Fruit fly (Drosophila melanogaster) whole organism, embryonic: ENCODE measurements around the gene CG7367.

ENCODE experiments used
- CG10959 ChIP-seq: fragments of 200-800 bp; sonication (Bioruptor generic); IDR thresholded peaks from 2 replicates; pipeline ENCODE4 v1.3.6; 2022; ENCODE audit warnings: missing biosample characterization, missing genetic modification characterization
- CG11504 ChIP-seq: fragments of 200-800 bp; sonication (Bioruptor generic); optimal IDR thresholded peaks from 3 replicates; lab custom pipeline; 2019; ENCODE audit warnings: missing biosample characterization, mild to moderate bottlenecking, missing genetic modification characterization, moderate library complexity
- CG12299 ChIP-seq: fragments of 200-800 bp; sonication (Bioruptor generic); optimal IDR thresholded peaks from 2 replicates; lab custom pipeline; 2018; ENCODE audit warnings: missing biosample characterization, mild to moderate bottlenecking, missing genetic modification characterization
- CG12942 ChIP-seq: fragments of 200-800 bp; sonication (Bioruptor generic); optimal IDR thresholded peaks from 3 replicates; lab custom pipeline; 2016; ENCODE audit warnings: missing biosample characterization, missing genetic modification characterization
- CG13287 ChIP-seq: fragments of 200-800 bp; sonication (Bioruptor generic); IDR thresholded peaks from 2 replicates; pipeline ENCODE4 v1.3.6; 2022; ENCODE audit warnings: missing biosample characterization, missing genetic modification characterization; ENCODE audit not compliant: partially characterized antibody
- CG1529 ChIP-seq: fragments of 200-800 bp; sonication (Bioruptor generic); optimal IDR thresholded peaks from 3 replicates; lab custom pipeline; 2018; ENCODE audit warnings: missing biosample characterization, missing genetic modification characterization
- CG15514 ChIP-seq: fragments of 200-800 bp; sonication (Bioruptor generic); optimal IDR thresholded peaks from 3 replicates; lab custom pipeline; 2017; ENCODE audit warnings: missing biosample characterization, missing genetic modification characterization, mild to moderate bottlenecking, moderate library complexity, missing genetic modification reagents
- CG16815 ChIP-seq: fragments of 200-800 bp; sonication (Bioruptor generic); optimal IDR thresholded peaks from 3 replicates; lab custom pipeline; 2017; ENCODE audit warnings: missing biosample characterization, mild to moderate bottlenecking, missing genetic modification characterization
- CG17912 ChIP-seq: fragments of 200-800 bp; sonication (Bioruptor generic); optimal IDR thresholded peaks from 2 replicates; lab custom pipeline; 2018; ENCODE audit warnings: missing biosample characterization, mild to moderate bottlenecking, missing genetic modification characterization
- CG1792 ChIP-seq: fragments of 200-800 bp; sonication (Bioruptor generic); optimal IDR thresholded peaks from 2 replicates; lab custom pipeline; 2016; ENCODE audit warnings: missing biosample characterization, missing genetic modification characterization
- CG18764 ChIP-seq: fragments of 200-800 bp; sonication (Bioruptor generic); optimal IDR thresholded peaks from 3 replicates; lab custom pipeline; 2016; ENCODE audit warnings: missing biosample characterization, missing genetic modification characterization
- CG2712 ChIP-seq: fragments of 200-800 bp; optimal IDR thresholded peaks from 3 replicates; lab custom pipeline; 2019; ENCODE audit warnings: missing biosample characterization, mild to moderate bottlenecking, missing genetic modification characterization, moderate library complexity
- CG2889 ChIP-seq: fragments of 200-800 bp; sonication (Bioruptor generic); IDR thresholded peaks from 3 replicates; pipeline ENCODE4 v1.3.6; 2022; ENCODE audit warnings: missing biosample characterization, missing genetic modification characterization
- CG30403 ChIP-seq: fragments of 200-800 bp; sonication (Bioruptor generic); optimal IDR thresholded peaks from 3 replicates; lab custom pipeline; 2016; ENCODE audit warnings: missing biosample characterization, missing genetic modification characterization
- CG31388 ChIP-seq: fragments of 200-800 bp; sonication (Bioruptor generic); optimal IDR thresholded peaks from 2 replicates; lab custom pipeline; 2016; ENCODE audit warnings: missing biosample characterization, missing genetic modification characterization
- CG32532 ChIP-seq: fragments of 200-800 bp; sonication (Bioruptor generic); IDR thresholded peaks from 2 replicates; pipeline ENCODE4 v1.3.6; 2022; ENCODE audit warnings: missing biosample characterization, missing genetic modification characterization
- CG33213 ChIP-seq: fragments of 200-800 bp; sonication (Bioruptor generic); optimal IDR thresholded peaks from 3 replicates; lab custom pipeline; 2016; ENCODE audit warnings: missing biosample characterization, missing genetic modification characterization
- CG43689 ChIP-seq: fragments of 200-800 bp; sonication (Bioruptor generic); IDR thresholded peaks from 2 replicates; pipeline ENCODE4 v1.3.6; 2022; ENCODE audit warnings: missing biosample characterization, missing genetic modification characterization
- CG6254 ChIP-seq: fragments of 200-800 bp; sonication (Bioruptor generic); optimal IDR thresholded peaks from 3 replicates; lab custom pipeline; 2017; ENCODE audit warnings: mild to moderate bottlenecking, missing biosample characterization, missing genetic modification reagents, missing genetic modification characterization
- CG6689 ChIP-seq: fragments of 200-800 bp; sonication (Bioruptor generic); IDR thresholded peaks from 2 replicates; pipeline ENCODE4 v1.3.6; 2022; ENCODE audit warnings: missing biosample characterization, missing genetic modification characterization
- CG7745 ChIP-seq: fragments of 200-800 bp; sonication (Bioruptor generic); optimal IDR thresholded peaks from 2 replicates; lab custom pipeline; 2018; ENCODE audit warnings: missing biosample characterization, mild to moderate bottlenecking, missing genetic modification characterization, moderate library complexity
- CG7928 ChIP-seq: fragments of 200-800 bp; sonication (Bioruptor generic); optimal IDR thresholded peaks from 2 replicates; lab custom pipeline; 2017; ENCODE audit warnings: missing biosample characterization, mild to moderate bottlenecking, missing genetic modification characterization
- CG7963 ChIP-seq: fragments of 200-800 bp; sonication (Bioruptor generic); IDR thresholded peaks from 3 replicates; pipeline ENCODE4 v1.3.6; 2022; ENCODE audit warnings: missing biosample characterization, missing genetic modification characterization; ENCODE audit not compliant: partially characterized antibody
- CG9609 ChIP-seq: fragments of 200-800 bp; sonication (Bioruptor generic); optimal IDR thresholded peaks from 3 replicates; lab custom pipeline; 2016; ENCODE audit warnings: missing biosample characterization, missing genetic modification characterization
- CG9876 ChIP-seq: fragments of 200-800 bp; sonication (Bioruptor generic); optimal IDR thresholded peaks from 2 replicates; lab custom pipeline; 2016; ENCODE audit warnings: missing biosample characterization, missing genetic modification characterization
- CoRest ChIP-seq: fragments of 200-800 bp; sonication (Bioruptor generic); optimal IDR thresholded peaks from 3 replicates; lab custom pipeline; 2018; ENCODE audit warnings: missing biosample characterization, mild to moderate bottlenecking, missing genetic modification characterization, moderate library complexity
- ERR ChIP-seq: fragments of 200-800 bp; sonication (Bioruptor generic); optimal IDR thresholded peaks from 2 replicates; lab custom pipeline; 2016; ENCODE audit warnings: missing biosample characterization, missing genetic modification characterization
- Fer2 ChIP-seq: fragments of 200-800 bp; sonication (Bioruptor generic); optimal IDR thresholded peaks from 2 replicates; lab custom pipeline; 2018; ENCODE audit warnings: missing biosample characterization, mild to moderate bottlenecking, missing genetic modification characterization, moderate library complexity
- Hr39 ChIP-seq: fragments of >200 bp; optimal IDR thresholded peaks from 2 replicates; lab custom pipeline; 2017
- Oaz ChIP-seq: fragments of 200-800 bp; sonication (Bioruptor generic); IDR thresholded peaks from 2 replicates; pipeline ENCODE4 v1.3.6; 2022; ENCODE audit warnings: missing biosample characterization, missing genetic modification characterization
- PHDP ChIP-seq: fragments of 200-800 bp; sonication (Bioruptor generic); optimal IDR thresholded peaks from 3 replicates; lab custom pipeline; 2018; ENCODE audit warnings: missing biosample characterization, mild to moderate bottlenecking, missing genetic modification characterization, moderate library complexity
- Pdp1 ChIP-seq, 2 experiments: fragments of 200-800 bp; sonication (Bioruptor generic); optimal IDR thresholded peaks; 3 replicates each; lab custom pipeline; 2016; ENCODE audit warnings: missing biosample characterization in 2 of 2, missing genetic modification characterization in 2 of 2, mild to moderate bottlenecking in 1 of 2, moderate library complexity in 1 of 2
- Sry-δ ChIP-seq: fragments of 200-800 bp; sonication (Bioruptor generic); optimal IDR thresholded peaks from 2 replicates; lab custom pipeline; 2016; ENCODE audit warnings: missing biosample characterization, missing genetic modification characterization
- Usf ChIP-seq: fragments of 200-800 bp; sonication (Bioruptor generic); optimal IDR thresholded peaks from 2 replicates; lab custom pipeline; 2017; ENCODE audit warnings: missing genotype, missing biosample characterization, missing genetic modification characterization
- Vsx1 ChIP-seq: fragments of 200-800 bp; sonication (Bioruptor generic); optimal IDR thresholded peaks from 2 replicates; lab custom pipeline; 2017; ENCODE audit warnings: missing biosample characterization, mild to moderate bottlenecking, missing genetic modification characterization, missing genetic modification reagents
- chinmo ChIP-seq: fragments of 200-800 bp; sonication (Bioruptor generic); IDR thresholded peaks from 4 replicates; pipeline ENCODE4 v1.3.6; 2022; ENCODE audit warnings: missing biosample characterization, missing genetic modification characterization; ENCODE audit not compliant: partially characterized antibody
- croc ChIP-seq: fragments of 200-800 bp; sonication (Bioruptor generic); conservative IDR thresholded peaks from 3 replicates; pipeline ENCODE4 v1.3.6; 2022; ENCODE audit warnings: missing biosample characterization, missing genetic modification characterization
- dan ChIP-seq: fragments of 200-800 bp; sonication (Bioruptor generic); IDR thresholded peaks from 2 replicates; pipeline ENCODE4 v1.3.6; 2022; ENCODE audit warnings: missing biosample characterization, missing genetic modification characterization
- dpn ChIP-seq, 2 experiments: fragments of 200-800 bp; sonication (Bioruptor generic); optimal IDR thresholded peaks; 3 replicates each; lab custom pipeline; 2016; ENCODE audit warnings: missing biosample characterization in 2 of 2, missing genetic modification characterization in 2 of 2
- gfzf ChIP-seq: fragments of 200-800 bp; sonication (Bioruptor generic); optimal IDR thresholded peaks from 2 replicates; lab custom pipeline; 2016; ENCODE audit warnings: missing biosample characterization, mild to moderate bottlenecking, missing genetic modification characterization, moderate library complexity
- gro ChIP-seq: fragments of 200-800 bp; sonication (Bioruptor generic); optimal IDR thresholded peaks from 2 replicates; lab custom pipeline; 2016; ENCODE audit warnings: missing biosample characterization, missing genetic modification characterization
- hth ChIP-seq: fragments of >200 bp; optimal IDR thresholded peaks from 2 replicates; lab custom pipeline; 2017; ENCODE audit warnings: inconsistent platforms
- insv ChIP-seq, 2 experiments: fragments of 200-800 bp; sonication (Bioruptor generic); optimal IDR thresholded peaks; 3 replicates each; lab custom pipeline; 2016 to 2018; ENCODE audit warnings: missing biosample characterization in 2 of 2, missing genetic modification characterization in 2 of 2
- nerfin-2 ChIP-seq: fragments of 200-800 bp; sonication (Bioruptor generic); IDR thresholded peaks from 2 replicates; pipeline ENCODE4 v1.3.6; 2022; ENCODE audit warnings: missing biosample characterization, missing genetic modification characterization; ENCODE audit not compliant: partially characterized antibody
- nmo ChIP-seq: fragments of 200-800 bp; sonication (Bioruptor generic); optimal IDR thresholded peaks from 2 replicates; lab custom pipeline; 2018; ENCODE audit warnings: missing biosample characterization, mild to moderate bottlenecking, missing genetic modification characterization, moderate library complexity
- onecut ChIP-seq: fragments of 200-800 bp; sonication (Bioruptor generic); IDR thresholded peaks from 2 replicates; pipeline ENCODE4 v1.3.6; 2022; ENCODE audit warnings: missing biosample characterization, missing genetic modification characterization
- rib ChIP-seq: fragments of 200-800 bp; sonication (Bioruptor generic); IDR thresholded peaks from 2 replicates; pipeline ENCODE4 v1.3.6; 2022; ENCODE audit warnings: missing biosample characterization, missing genetic modification characterization
- schlank ChIP-seq: fragments of 200-800 bp; sonication (Bioruptor generic); optimal IDR thresholded peaks from 2 replicates; lab custom pipeline; 2018; ENCODE audit warnings: missing biosample characterization, mild to moderate bottlenecking, missing genetic modification characterization
- scrt ChIP-seq: fragments of 200-800 bp; sonication (Bioruptor generic); optimal IDR thresholded peaks from 2 replicates; lab custom pipeline; 2018; ENCODE audit warnings: missing biosample characterization, mild to moderate bottlenecking, missing genetic modification characterization, moderate library complexity
- slou ChIP-seq: fragments of 200-800 bp; sonication (Bioruptor generic); optimal IDR thresholded peaks from 3 replicates; lab custom pipeline; 2016; ENCODE audit warnings: missing biosample characterization, missing genetic modification characterization
- tna ChIP-seq: fragments of 200-800 bp; sonication (Bioruptor generic); IDR thresholded peaks from 2 replicates; pipeline ENCODE4 v1.3.6; 2022; ENCODE audit warnings: missing biosample characterization, missing genetic modification characterization; ENCODE audit not compliant: partially characterized antibody

The CG7367 gene

DNA sequence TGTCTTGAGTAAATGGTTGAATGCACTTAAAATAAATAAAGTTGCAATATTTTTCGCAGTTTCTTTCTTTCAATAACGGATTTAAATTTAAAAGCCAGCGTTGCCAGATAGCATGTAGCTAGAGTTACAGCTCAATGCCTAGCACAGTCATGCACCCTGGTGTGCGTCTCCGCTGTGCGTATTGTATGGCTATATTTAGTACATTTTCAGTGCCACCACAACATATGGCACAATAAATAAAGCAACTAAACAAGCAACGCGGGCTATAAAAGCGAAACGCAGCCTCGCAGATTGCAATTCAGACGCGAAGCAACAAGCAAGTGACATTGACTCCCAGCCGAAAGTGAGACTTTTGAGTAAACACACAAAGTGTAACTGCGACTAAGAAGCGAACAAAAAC, 40.9 kb downstream of the CG7367 start, which contains the start of gene Sirup (continued):
- peak; percentile 8 for TF ChIP-seq ERR
- TF ChIP-seq CG12299 (tag; lab: Kevin White, UChicago): no peak
- no peak for TF ChIP-seq CG16815 (GFP tag; lab: Kevin White, UChicago)
- no peak for TF ChIP-seq scrt
- peak; percentile 49; the same call in 1 of the 4 replicates for TF ChIP-seq chinmo (GFP tag; lab: Robert Waterston, UW)
- no peak for TF ChIP-seq CG30403 (GFP tag; lab: Kevin White, UChicago)
- no peak for TF ChIP-seq schlank (tag; lab: Kevin White, UChicago)
- TF ChIP-seq hth: no peak
- no peak for TF ChIP-seq CG31388 (GFP tag; lab: Kevin White, UChicago)
- TF ChIP-seq CoRest (tag; lab: Kevin White, UChicago): peak; percentile 32
- no peak for TF ChIP-seq dan
- TF ChIP-seq CG9876 (GFP tag; lab: Kevin White, UChicago): no peak
- peak; percentile 59 for TF ChIP-seq CG13287 (GFP tag; lab: Robert Waterston, UW)
- TF ChIP-seq Vsx1: no peak
- TF ChIP-seq CG1792 (GFP tag; lab: Kevin White, UChicago): no peak
- peak; percentile 91 for TF ChIP-seq gfzf (GFP tag; lab: Kevin White, UChicago)
- peak; percentile 60 for TF ChIP-seq Sry-δ (GFP tag; lab: Kevin White, UChicago)
- no peak for TF ChIP-seq PHDP (tag; lab: Kevin White, UChicago)
- TF ChIP-seq CG18764: no peak
- TF ChIP-seq Fer2 (tag; lab: Kevin White, UChicago): no peak
- TF ChIP-seq dpn (GFP tag; optimal IDR thresholded peaks at IDR 0.05; lab: Kevin White, UChicago): no peak
- TF ChIP-seq Oaz: no peak
- TF ChIP-seq CG1529: no peak
- TF ChIP-seq insv (GFP tag; optimal IDR thresholded peaks at IDR 0.05; lab: Kevin White, UChicago): peak in 1 of 2 experiments; percentile 19
- TF ChIP-seq CG7745 (tag; lab: Kevin White, UChicago): no peak
- no peak for TF ChIP-seq Hr39 (lab: Kevin White, UChicago)
- TF ChIP-seq CG43689 (GFP tag; lab: Robert Waterston, UW): no peak
- peak; percentile 80 for TF ChIP-seq CG15514 (GFP tag; lab: Kevin White, UChicago)
- peak; percentile 21 for TF ChIP-seq gro (GFP tag; lab: Kevin White, UChicago)
- peak; percentile 54; the same call in 1 of the 2 replicates for TF ChIP-seq tna (GFP tag; lab: Robert Waterston, UW)
- TF ChIP-seq CG11504 (tag; lab: Kevin White, UChicago): peak; percentile 44
- peak; percentile 38; the same call in 1 of the 2 replicates for TF ChIP-seq nerfin-2 (GFP tag; lab: Robert Waterston, UW)
- TF ChIP-seq nmo (GFP tag; lab: Kevin White, UChicago): peak; percentile 43
- TF ChIP-seq Pdp1 (GFP tag; optimal IDR thresholded peaks at IDR 0.05; lab: Kevin White, UChicago): peak in 1 of 2 experiments; percentile 74
- TF ChIP-seq CG6689: no peak
- TF ChIP-seq Usf (GFP tag; lab: Kevin White, UChicago): no peak
- TF ChIP-seq CG12942 (GFP tag; lab: Kevin White, UChicago): no peak
- peak; percentile 31 for TF ChIP-seq CG2712
- TF ChIP-seq CG2889 (GFP tag; lab: Robert Waterston, UW): no peak
- peak; percentile 15; the same call in 1 of the 2 replicates for TF ChIP-seq rib
- TF ChIP-seq CG17912: peak; percentile 11
- TF ChIP-seq croc: no peak
- no peak; the same call in 1 of the 2 replicates for TF ChIP-seq onecut
- TF ChIP-seq CG6254 (GFP tag; lab: Kevin White, UChicago): no peak
- TF ChIP-seq CG33213 (GFP tag; lab: Kevin White, UChicago): peak; percentile 62
- no peak for TF ChIP-seq slou (GFP tag; lab: Kevin White, UChicago)
- no peak for TF ChIP-seq CG7963 (GFP tag; lab: Robert Waterston, UW)
- TF ChIP-seq CG10959 (GFP tag; lab: Robert Waterston, UW): 0 out of 2 replicates have a peak, but pooled peaks have one; percentile 28
- no peak for TF ChIP-seq CG7928 (GFP tag; lab: Kevin White, UChicago)
- 0 out of 2 replicates have a peak, but pooled peaks have one; percentile 20 for TF ChIP-seq CG32532
- no peak for TF ChIP-seq CG9609 (GFP tag; lab: Kevin White, UChicago)
